Fruit fly (Drosophila melanogaster) S2 (cell line): Measurements from ENCODE around the gene pelo.

Experiments
- CG8478 ChIP-seq: fragments of >200 bp; optimal IDR thresholded peaks from 2 replicates; lab custom pipeline; 2018
- CTCF ChIP-seq, 2 experiments: fragments of >200 bp; optimal IDR thresholded peaks; 2 replicates each; lab custom pipeline; 2018

dm6 chr2L:9685184-9685583 lies 15.4 kb upstream of the pelo start:
- TF ChIP-seq CG8478 (lab: Kevin White, UChicago) (no peak), CTCF (optimal IDR thresholded peaks at IDR 0.05; lab: Kevin White, UChicago) (no peak)
